Worm (Caenorhabditis elegans) whole organism, mixed stage, embryonic: ENCODE measurements around the gene abcf-2.

ENCODE experiments used
- blmp-1 ChIP-seq: fragments of 150-350 bp; optimal IDR thresholded peaks from 2 replicates; lab custom pipeline; 2014; ENCODE audit warnings: missing biosample characterization, missing genetic modification characterization
- ham-2 ChIP-seq: fragments of 200-800 bp; sonication (Bioruptor generic); optimal IDR thresholded peaks from 2 replicates; lab custom pipeline; 2018; ENCODE audit warnings: mild to moderate bottlenecking, missing genetic modification characterization, missing compliant biosample characterization
- lsy-2 ChIP-seq: fragments of 150-350 bp; optimal IDR thresholded peaks from 2 replicates; lab custom pipeline; 2014; ENCODE audit warnings: missing biosample characterization, missing genetic modification characterization
- mep-1 ChIP-seq: fragments of 150-350 bp; optimal IDR thresholded peaks from 2 replicates; lab custom pipeline; 2017; ENCODE audit warnings: missing biosample characterization, missing genetic modification reagents, missing genetic modification characterization, inconsistent platforms
- pha-4 ChIP-seq: fragments of 150-350 bp; optimal IDR thresholded peaks from 2 replicates; lab custom pipeline; 2018; ENCODE audit warnings: missing biosample characterization, missing genetic modification reagents, missing genetic modification characterization
- snpc-4 ChIP-seq: fragments of 150-350 bp; optimal IDR thresholded peaks from 2 replicates; lab custom pipeline; 2014; ENCODE audit warnings: missing biosample characterization, missing genetic modification characterization
- sptf-1 ChIP-seq: sonication (generic microtip); optimal IDR thresholded peaks from 2 replicates; lab custom pipeline; 2017; ENCODE audit warnings: mild to moderate bottlenecking, missing genetic modification characterization, moderate library complexity, missing compliant biosample characterization
- unc-120 ChIP-seq: sonication (generic microtip); optimal IDR thresholded peaks from 2 replicates; lab custom pipeline; 2017; ENCODE audit warnings: missing genetic modification characterization, missing compliant biosample characterization; ENCODE audit not compliant: poor library complexity, severe bottlenecking
- unc-62 ChIP-seq: fragments of 150-350 bp; optimal IDR thresholded peaks from 2 replicates; lab custom pipeline; 2014; ENCODE audit warnings: missing biosample characterization, missing genetic modification reagents, missing genetic modification characterization

ce11 chrIII:13484024-13484423 lies 22.0 kb upstream of the abcf-2 start, which contains the start of gene acc-4:
- no peak for TF ChIP-seq unc-62 (GFP tag; lab: Kevin White, UChicago)
- no peak for TF ChIP-seq ham-2
- no peak for TF ChIP-seq unc-120 (tag; lab: Kevin White, UChicago)
- TF ChIP-seq blmp-1: no peak
- no peak for TF ChIP-seq snpc-4 (tag; lab: Kevin White, UChicago)
- TF ChIP-seq pha-4: no peak
- TF ChIP-seq lsy-2 (tag; lab: Kevin White, UChicago): no peak
- no peak for TF ChIP-seq mep-1 (tag; lab: Kevin White, UChicago)
- TF ChIP-seq sptf-1: no peak
